Fruit fly (Drosophila melanogaster) whole organism, embryonic: ENCODE results near the gene Sfp38D.

Source experiments
- B-H2 ChIP-seq: fragments of 200-800 bp; sonication (Bioruptor generic); optimal IDR thresholded peaks from 2 replicates; lab custom pipeline; 2018; ENCODE audit warnings: missing biosample characterization, mild to moderate bottlenecking, missing genetic modification characterization
- Bgb ChIP-seq: fragments of 200-800 bp; sonication (Bioruptor generic); IDR thresholded peaks from 2 replicates; pipeline ENCODE4 v1.3.6; 2022; ENCODE audit warnings: missing biosample characterization, missing genetic modification characterization; ENCODE audit not compliant: partially characterized antibody
- CG10274 ChIP-seq: fragments of 200-800 bp; sonication (Bioruptor generic); optimal IDR thresholded peaks from 3 replicates; lab custom pipeline; 2017; ENCODE audit warnings: missing biosample characterization, mild to moderate bottlenecking, missing genetic modification characterization
- CG10543 ChIP-seq: fragments of 200-800 bp; sonication (Bioruptor generic); optimal IDR thresholded peaks from 3 replicates; lab custom pipeline; 2017; ENCODE audit warnings: missing biosample characterization, mild to moderate bottlenecking, missing genetic modification characterization, moderate library complexity
- CG12155 ChIP-seq: fragments of 200-800 bp; sonication (Bioruptor generic); optimal IDR thresholded peaks from 3 replicates; lab custom pipeline; 2016; ENCODE audit warnings: missing biosample characterization, missing genetic modification characterization
- CG12659 ChIP-seq: fragments of 200-800 bp; sonication (Bioruptor generic); optimal IDR thresholded peaks from 3 replicates; lab custom pipeline; 2017; ENCODE audit warnings: mild to moderate bottlenecking, missing biosample characterization, missing genetic modification reagents, missing genetic modification characterization
- CG13287 ChIP-seq: fragments of 200-800 bp; sonication (Bioruptor generic); IDR thresholded peaks from 2 replicates; pipeline ENCODE4 v1.3.6; 2022; ENCODE audit warnings: missing biosample characterization, missing genetic modification characterization; ENCODE audit not compliant: partially characterized antibody
- CG15073 ChIP-seq: fragments of 200-800 bp; sonication (Bioruptor generic); optimal IDR thresholded peaks from 2 replicates; lab custom pipeline; 2016; ENCODE audit warnings: missing biosample characterization, missing genetic modification characterization
- CG15696 ChIP-seq: fragments of 200-800 bp; sonication (Bioruptor generic); optimal IDR thresholded peaks from 2 replicates; lab custom pipeline; 2019; ENCODE audit warnings: missing biosample characterization, mild to moderate bottlenecking, missing genetic modification characterization, moderate library complexity
- CG1603 ChIP-seq: fragments of 200-800 bp; sonication (Bioruptor generic); optimal IDR thresholded peaks from 2 replicates; lab custom pipeline; 2019; ENCODE audit warnings: missing biosample characterization, mild to moderate bottlenecking, missing genetic modification characterization, moderate library complexity
- CG17612 ChIP-seq: fragments of 200-800 bp; sonication (Bioruptor generic); IDR thresholded peaks from 2 replicates; pipeline ENCODE4 v1.3.6; 2022; ENCODE audit warnings: missing biosample characterization, missing genetic modification characterization
- CG18619 ChIP-seq: fragments of 200-800 bp; sonication (Bioruptor generic); optimal IDR thresholded peaks from 3 replicates; lab custom pipeline; 2017; ENCODE audit warnings: missing biosample characterization, mild to moderate bottlenecking, missing genetic modification characterization
- CG2202 ChIP-seq: fragments of 200-800 bp; sonication (Bioruptor generic); optimal IDR thresholded peaks from 2 replicates; lab custom pipeline; 2018; ENCODE audit warnings: missing biosample characterization, mild to moderate bottlenecking, missing genetic modification characterization
- CG2678 ChIP-seq: fragments of 200-800 bp; sonication (Bioruptor generic); optimal IDR thresholded peaks from 3 replicates; lab custom pipeline; 2019; ENCODE audit warnings: missing biosample characterization, mild to moderate bottlenecking, missing genetic modification characterization, moderate library complexity
- CG33213 ChIP-seq: fragments of 200-800 bp; sonication (Bioruptor generic); optimal IDR thresholded peaks from 3 replicates; lab custom pipeline; 2016; ENCODE audit warnings: missing biosample characterization, missing genetic modification characterization
- CG7786 ChIP-seq: fragments of 200-800 bp; sonication (Bioruptor generic); optimal IDR thresholded peaks from 2 replicates; lab custom pipeline; 2016; ENCODE audit warnings: missing biosample characterization, missing genetic modification characterization
- CG8359 ChIP-seq: fragments of 200-800 bp; sonication (Bioruptor generic); optimal IDR thresholded peaks from 2 replicates; lab custom pipeline; 2017; ENCODE audit warnings: missing biosample characterization, mild to moderate bottlenecking, missing genetic modification characterization, borderline replicate concordance
- CG8924 ChIP-seq: fragments of 200-800 bp; optimal IDR thresholded peaks from 3 replicates; lab custom pipeline; 2019; ENCODE audit warnings: missing biosample characterization, mild to moderate bottlenecking, missing genetic modification characterization, moderate library complexity
- CG9932 ChIP-seq: fragments of 200-800 bp; sonication (Bioruptor generic); IDR thresholded peaks from 2 replicates; pipeline ENCODE4 v1.3.6; 2022; ENCODE audit warnings: missing biosample characterization, missing genetic modification characterization
- Camta ChIP-seq: fragments of 200-800 bp; sonication (Bioruptor generic); optimal IDR thresholded peaks from 2 replicates; lab custom pipeline; 2016; ENCODE audit warnings: missing biosample characterization, missing genetic modification characterization
- D19A ChIP-seq: fragments of 200-800 bp; optimal IDR thresholded peaks from 3 replicates; lab custom pipeline; 2019; ENCODE audit warnings: missing biosample characterization, mild to moderate bottlenecking, missing genetic modification characterization, moderate library complexity
- Doc2 ChIP-seq: fragments of 200-800 bp; sonication (Bioruptor generic); IDR thresholded peaks from 2 replicates; pipeline ENCODE4 v1.3.6; 2022; ENCODE audit warnings: missing biosample characterization, missing genetic modification characterization
- Dref ChIP-seq: fragments of 200-800 bp; sonication (Bioruptor generic); IDR thresholded peaks from 2 replicates; pipeline ENCODE4 v1.3.6; 2022; ENCODE audit warnings: missing biosample characterization, missing genetic modification characterization
- Elba2 ChIP-seq: fragments of 200-800 bp; sonication (Bioruptor generic); optimal IDR thresholded peaks from 3 replicates; lab custom pipeline; 2016; ENCODE audit warnings: missing biosample characterization, missing genetic modification characterization
- Fer2 ChIP-seq: fragments of 200-800 bp; sonication (Bioruptor generic); optimal IDR thresholded peaks from 2 replicates; lab custom pipeline; 2018; ENCODE audit warnings: missing biosample characterization, mild to moderate bottlenecking, missing genetic modification characterization, moderate library complexity
- Hsf ChIP-seq: fragments of 200-800 bp; sonication (Bioruptor generic); optimal IDR thresholded peaks from 3 replicates; lab custom pipeline; 2016; ENCODE audit warnings: missing biosample characterization, missing genetic modification characterization
- Lpt ChIP-seq: fragments of >200 bp; optimal IDR thresholded peaks from 2 replicates; lab custom pipeline; 2018; ENCODE audit warnings: missing biosample characterization, missing genetic modification characterization
- NC2α ChIP-seq: fragments of 200-800 bp; sonication (Bioruptor generic); optimal IDR thresholded peaks from 2 replicates; lab custom pipeline; 2016; ENCODE audit warnings: missing biosample characterization, missing genetic modification characterization
- Oli ChIP-seq: fragments of 200-800 bp; sonication (Bioruptor generic); optimal IDR thresholded peaks from 2 replicates; lab custom pipeline; 2018; ENCODE audit warnings: missing biosample characterization, mild to moderate bottlenecking, missing genetic modification characterization, moderate library complexity
- Sox102F ChIP-seq: fragments of 200-800 bp; sonication (Bioruptor generic); optimal IDR thresholded peaks from 2 replicates; lab custom pipeline; 2018; ENCODE audit warnings: missing biosample characterization, mild to moderate bottlenecking, missing genetic modification characterization, moderate library complexity
- Spps ChIP-seq: fragments of 200-800 bp; sonication (Bioruptor generic); optimal IDR thresholded peaks from 2 replicates; lab custom pipeline; 2018; ENCODE audit warnings: missing biosample characterization, mild to moderate bottlenecking, missing genetic modification characterization
- ase ChIP-seq: fragments of 200-800 bp; sonication (Bioruptor generic); IDR thresholded peaks from 3 replicates; pipeline ENCODE4 v1.3.6; 2022; ENCODE audit warnings: missing biosample characterization, missing genetic modification characterization
- cg ChIP-seq: fragments of 200-800 bp; sonication (Bioruptor generic); optimal IDR thresholded peaks from 3 replicates; lab custom pipeline; 2019; ENCODE audit warnings: missing biosample characterization, mild to moderate bottlenecking, missing genetic modification characterization, moderate library complexity
- chinmo ChIP-seq: fragments of 200-800 bp; sonication (Bioruptor generic); IDR thresholded peaks from 4 replicates; pipeline ENCODE4 v1.3.6; 2022; ENCODE audit warnings: missing biosample characterization, missing genetic modification characterization; ENCODE audit not compliant: partially characterized antibody
- chn ChIP-seq: fragments of 200-800 bp; sonication (Bioruptor generic); optimal IDR thresholded peaks from 2 replicates; lab custom pipeline; 2016; ENCODE audit warnings: missing biosample characterization, missing genetic modification characterization
- corto ChIP-seq: fragments of 200-800 bp; sonication (Bioruptor generic); optimal IDR thresholded peaks from 2 replicates; lab custom pipeline; 2016; ENCODE audit warnings: missing biosample characterization, mild to moderate bottlenecking, missing genetic modification characterization, moderate library complexity
- cwo ChIP-seq: fragments of 200-800 bp; sonication (Bioruptor generic); optimal IDR thresholded peaks from 3 replicates; lab custom pipeline; 2017; ENCODE audit warnings: missing biosample characterization, missing genetic modification characterization, mild to moderate bottlenecking, moderate library complexity, missing genetic modification reagents
- da ChIP-seq: fragments of 200-800 bp; sonication (Bioruptor generic); optimal IDR thresholded peaks from 2 replicates; lab custom pipeline; 2016; ENCODE audit warnings: missing biosample characterization, missing genetic modification characterization
- esg ChIP-seq: fragments of 200-800 bp; sonication (Bioruptor generic); conservative IDR thresholded peaks from 2 replicates; pipeline ENCODE4 v1.3.6; 2022; ENCODE audit warnings: missing biosample characterization, missing genetic modification characterization
- gcm ChIP-seq: fragments of 200-800 bp; sonication (Bioruptor generic); optimal IDR thresholded peaks from 2 replicates; lab custom pipeline; 2019; ENCODE audit warnings: missing biosample characterization, mild to moderate bottlenecking, missing genetic modification characterization, moderate library complexity
- gfzf ChIP-seq: fragments of 200-800 bp; sonication (Bioruptor generic); optimal IDR thresholded peaks from 2 replicates; lab custom pipeline; 2016; ENCODE audit warnings: missing biosample characterization, mild to moderate bottlenecking, missing genetic modification characterization, moderate library complexity
- grau ChIP-seq: fragments of 200-800 bp; optimal IDR thresholded peaks from 3 replicates; lab custom pipeline; 2019; ENCODE audit warnings: missing biosample characterization, mild to moderate bottlenecking, missing genetic modification characterization, moderate library complexity
- lov ChIP-seq, 2 experiments: fragments of 200-800 bp in 1 of 2; fragments of >200 bp in 1 of 2; sonication (Bioruptor generic) in 1 of 2; IDR thresholded peaks in 1 of 2; optimal IDR thresholded peaks in 1 of 2; 2 replicates in 1 of 2; 3 replicates in 1 of 2; pipeline versions ENCODE4 v1.3.6 to Lab custom; 2017 to 2022; ENCODE audit warnings: missing biosample characterization in 1 of 2, missing genetic modification characterization in 1 of 2
- mld ChIP-seq: fragments of 200-800 bp; sonication (Bioruptor generic); IDR thresholded peaks from 3 replicates; pipeline ENCODE4 v1.3.6; 2022; ENCODE audit warnings: missing biosample characterization, missing genetic modification characterization; ENCODE audit not compliant: partially characterized antibody
- nmo ChIP-seq: fragments of 200-800 bp; sonication (Bioruptor generic); optimal IDR thresholded peaks from 2 replicates; lab custom pipeline; 2018; ENCODE audit warnings: missing biosample characterization, mild to moderate bottlenecking, missing genetic modification characterization, moderate library complexity
- odd ChIP-seq: fragments of 200-800 bp; sonication (Bioruptor generic); optimal IDR thresholded peaks from 2 replicates; lab custom pipeline; 2017; ENCODE audit warnings: missing biosample characterization, mild to moderate bottlenecking, missing genetic modification characterization
- run ChIP-seq: fragments of 200-800 bp; sonication (Bioruptor generic); optimal IDR thresholded peaks from 3 replicates; lab custom pipeline; 2018; ENCODE audit warnings: missing biosample characterization, mild to moderate bottlenecking, missing genetic modification characterization
- tgo ChIP-seq: fragments of 200-800 bp; sonication (Bioruptor generic); IDR thresholded peaks from 3 replicates; pipeline ENCODE4 v1.3.6; 2022; ENCODE audit warnings: missing biosample characterization, missing genetic modification characterization
- trh ChIP-seq: fragments of 200-800 bp; sonication (Bioruptor generic); optimal IDR thresholded peaks from 2 replicates; lab custom pipeline; 2016; ENCODE audit warnings: missing biosample characterization, missing genetic modification characterization
- vfl ChIP-seq: fragments of 200-800 bp; sonication (Bioruptor generic); optimal IDR thresholded peaks from 2 replicates; lab custom pipeline; 2016; ENCODE audit warnings: missing biosample characterization, missing genetic modification characterization

Sfp38D gene

dm6 chr2L:20656110-20656509 lies 15.4 kb downstream of the Sfp38D start, which contains the start of the genes brun and CG2614 (continued):
- TF ChIP-seq B-H2 (GFP tag; lab: Kevin White, UChicago) = no peak
- no peak for TF ChIP-seq gcm
- TF ChIP-seq Camta = peak; percentile 68
- TF ChIP-seq CG12155 (GFP tag; lab: Kevin White, UChicago) = peak; percentile 73
- TF ChIP-seq gfzf (GFP tag; lab: Kevin White, UChicago) = peak; percentile 70
- TF ChIP-seq Bgb = peak; percentile 82
- TF ChIP-seq CG9932 = peak; percentile 88
- peak; percentile 53 for TF ChIP-seq CG15696 (tag; lab: Kevin White, UChicago)
- no peak for TF ChIP-seq lov (optimal IDR thresholded peaks at IDR 0.05; lab: Kevin White, UChicago)
- no peak for TF ChIP-seq lov (GFP tag; IDR thresholded peaks at IDR 0.05; lab: Robert Waterston, UW)
- TF ChIP-seq chn (GFP tag; lab: Kevin White, UChicago) = peak; percentile 84
- TF ChIP-seq CG12659 (GFP tag; lab: Kevin White, UChicago) = peak; percentile 82
- TF ChIP-seq trh (GFP tag; lab: Kevin White, UChicago) = peak; percentile 31
- no peak for TF ChIP-seq corto
- no peak for TF ChIP-seq mld (GFP tag; lab: Robert Waterston, UW)
- TF ChIP-seq Elba2 (GFP tag; lab: Kevin White, UChicago) = peak; percentile 99
- TF ChIP-seq Lpt = no peak
- TF ChIP-seq vfl (GFP tag; lab: Kevin White, UChicago) = peak; percentile 78
- peak; percentile 96 for TF ChIP-seq CG13287 (GFP tag; lab: Robert Waterston, UW)
- no peak for TF ChIP-seq CG10543 (GFP tag; lab: Kevin White, UChicago)
- TF ChIP-seq nmo (GFP tag; lab: Kevin White, UChicago) = peak; percentile 83
- peak; percentile 63 for TF ChIP-seq grau (tag; lab: Kevin White, UChicago)
- peak; percentile 39 for TF ChIP-seq CG18619 (GFP tag; lab: Kevin White, UChicago)
- no peak for TF ChIP-seq CG17612 (GFP tag; lab: Robert Waterston, UW)
- peak; percentile 65 for TF ChIP-seq CG33213 (GFP tag; lab: Kevin White, UChicago)
- TF ChIP-seq CG1603 (tag; lab: Kevin White, UChicago) = no peak
- TF ChIP-seq CG8359 (GFP tag; lab: Kevin White, UChicago) = no peak
- no peak for TF ChIP-seq CG15073 (GFP tag; lab: Kevin White, UChicago)
- TF ChIP-seq Sox102F (GFP tag; lab: Kevin White, UChicago) = no peak
- peak; percentile 46; the same call in 1 of the 3 replicates for TF ChIP-seq ase (GFP tag; lab: Robert Waterston, UW)
- TF ChIP-seq Spps (tag; lab: Kevin White, UChicago) = peak; percentile 30
- TF ChIP-seq Hsf (GFP tag; lab: Kevin White, UChicago) = peak; percentile 79
- TF ChIP-seq cwo (GFP tag; lab: Kevin White, UChicago) = no peak
- no peak for TF ChIP-seq cg (GFP tag; lab: Kevin White, UChicago)
- no peak for TF ChIP-seq CG2678 (tag; lab: Kevin White, UChicago)
- no peak for TF ChIP-seq odd (GFP tag; lab: Kevin White, UChicago)
- TF ChIP-seq chinmo (GFP tag; lab: Robert Waterston, UW) = peak; percentile 76; the same call in 2 of the 4 replicates
- TF ChIP-seq D19A (tag; lab: Kevin White, UChicago) = no peak
- TF ChIP-seq Doc2 (GFP tag; lab: Robert Waterston, UW) = no peak
- TF ChIP-seq CG2202 (tag; lab: Kevin White, UChicago) = peak; percentile 4
- TF ChIP-seq tgo (GFP tag; lab: Robert Waterston, UW) = peak; percentile 83
- no peak for TF ChIP-seq run
- peak; percentile 47 for TF ChIP-seq da (GFP tag; lab: Kevin White, UChicago)
- TF ChIP-seq NC2α (GFP tag; lab: Kevin White, UChicago) = peak; percentile 14
- no peak for TF ChIP-seq CG8924
- peak; percentile 29 for TF ChIP-seq Fer2 (tag; lab: Kevin White, UChicago)
- peak; percentile 65 for TF ChIP-seq CG7786 (GFP tag; lab: Kevin White, UChicago)
- peak; percentile 58; the same call in 1 of the 2 replicates for TF ChIP-seq Dref (GFP tag; lab: Robert Waterston, UW)
- TF ChIP-seq Oli (tag; lab: Kevin White, UChicago) = no peak
- no peak for TF ChIP-seq CG10274
- TF ChIP-seq esg (GFP tag; lab: Robert Waterston, UW) = peak; percentile 74
